Worm (Caenorhabditis elegans) whole organism, L3 larva: ENCODE measurements around the gene C27A7.6.

Experiments used
- R02D3.7 ChIP-seq: fragments of 150-350 bp; optimal IDR thresholded peaks from 2 replicates; lab custom pipeline; 2014; ENCODE audit warnings: missing biosample characterization, missing genetic modification characterization
- ZK546.5 ChIP-seq: sonication (generic microtip); optimal IDR thresholded peaks from 2 replicates; lab custom pipeline; 2017; ENCODE audit warnings: missing biosample characterization, missing genetic modification characterization
- ceh-16 ChIP-seq: sonication (generic microtip); optimal IDR thresholded peaks from 2 replicates; lab custom pipeline; 2017; ENCODE audit warnings: missing biosample characterization, missing genetic modification characterization
- ceh-28 ChIP-seq: fragments of 150-350 bp; optimal IDR thresholded peaks from 2 replicates; lab custom pipeline; 2014; ENCODE audit warnings: missing biosample characterization, missing genetic modification reagents, missing genetic modification characterization
- ceh-82 ChIP-seq: fragments of 150-350 bp; optimal IDR thresholded peaks from 2 replicates; lab custom pipeline; 2014; ENCODE audit warnings: missing biosample characterization, missing genetic modification characterization
- ceh-9 ChIP-seq: sonication (generic microtip); optimal IDR thresholded peaks from 2 replicates; lab custom pipeline; 2018; ENCODE audit warnings: missing biosample characterization, missing genetic modification characterization
- daf-12 ChIP-seq: fragments of 150-350 bp; optimal IDR thresholded peaks from 2 replicates; lab custom pipeline; 2014; ENCODE audit warnings: missing biosample characterization, missing genetic modification reagents, missing genetic modification characterization
- elt-1 ChIP-seq: fragments of 150-350 bp; optimal IDR thresholded peaks from 2 replicates; lab custom pipeline; 2014; ENCODE audit warnings: missing biosample characterization, missing genetic modification characterization
- elt-2 ChIP-seq: sonication (generic microtip); optimal IDR thresholded peaks from 2 replicates; lab custom pipeline; 2016; ENCODE audit warnings: missing genetic modification reagents, mild to moderate bottlenecking, missing genetic modification characterization, missing compliant biosample characterization
- elt-3 ChIP-seq, 3 experiments: fragments of 150-350 bp in 1 of 3; sonication (generic microtip) in 2 of 3; optimal IDR thresholded peaks; 2 replicates in 2 of 3; 4 replicates in 1 of 3; lab custom pipeline; 2014 to 2017; ENCODE audit warnings: missing biosample characterization in 3 of 3, missing genetic modification characterization in 3 of 3
- eor-1 ChIP-seq, 2 experiments: fragments of 150-350 bp; optimal IDR thresholded peaks; 2 replicates each; lab custom pipeline; 2014 to 2018; ENCODE audit warnings: missing biosample characterization in 2 of 2, missing genetic modification characterization in 2 of 2
- fkh-10 ChIP-seq: sonication (generic microtip); optimal IDR thresholded peaks from 2 replicates; lab custom pipeline; 2017; ENCODE audit warnings: missing biosample characterization, missing genetic modification reagents, missing genetic modification characterization
- fkh-2 ChIP-seq: fragments of 150-350 bp; optimal IDR thresholded peaks from 2 replicates; lab custom pipeline; 2014; ENCODE audit warnings: missing biosample characterization, missing genetic modification reagents, missing genetic modification characterization
- hmg-11 ChIP-seq: sonication (generic microtip); optimal IDR thresholded peaks from 2 replicates; lab custom pipeline; 2016; ENCODE audit warnings: missing genetic modification characterization, missing compliant biosample characterization
- lin-15B ChIP-seq: fragments of 150-350 bp; optimal IDR thresholded peaks from 2 replicates; lab custom pipeline; 2014; ENCODE audit warnings: missing biosample characterization, missing genetic modification characterization
- lin-39 ChIP-seq: fragments of 150-350 bp; optimal IDR thresholded peaks from 2 replicates; lab custom pipeline; 2018; ENCODE audit warnings: missing biosample characterization, missing genetic modification reagents, missing genetic modification characterization
- mml-1 ChIP-seq: fragments of 150-350 bp; sonication (generic microtip); optimal IDR thresholded peaks from 3 replicates; lab custom pipeline; 2014; ENCODE audit warnings: missing biosample characterization, missing genetic modification characterization
- nfya-1 ChIP-seq: sonication (generic microtip); optimal IDR thresholded peaks from 2 replicates; lab custom pipeline; 2017; ENCODE audit warnings: missing genetic modification characterization, mild to moderate bottlenecking, missing compliant biosample characterization, antibody characterized with exemption, moderate library complexity; ENCODE audit not compliant: insufficient read depth
- nhr-11 ChIP-seq: fragments of 150-350 bp; optimal IDR thresholded peaks from 2 replicates; lab custom pipeline; 2014; ENCODE audit warnings: missing biosample characterization, missing genetic modification characterization
- nhr-23 ChIP-seq: fragments of 150-350 bp; optimal IDR thresholded peaks from 2 replicates; lab custom pipeline; 2014; ENCODE audit warnings: missing biosample characterization, missing genetic modification reagents, missing genetic modification characterization
- nhr-237 ChIP-seq: fragments of 150-350 bp; optimal IDR thresholded peaks from 2 replicates; lab custom pipeline; 2014; ENCODE audit warnings: missing biosample characterization, missing genetic modification characterization
- nhr-25 ChIP-seq: sonication (generic microtip); optimal IDR thresholded peaks from 2 replicates; lab custom pipeline; 2017; ENCODE audit warnings: missing biosample characterization, missing genetic modification characterization
- nhr-28 ChIP-seq: fragments of 150-350 bp; optimal IDR thresholded peaks from 2 replicates; lab custom pipeline; 2014; ENCODE audit warnings: missing biosample characterization, missing genetic modification characterization
- nhr-43 ChIP-seq: sonication (generic microtip); optimal IDR thresholded peaks from 2 replicates; lab custom pipeline; 2016; ENCODE audit warnings: mild to moderate bottlenecking, missing genetic modification characterization, missing compliant biosample characterization; ENCODE audit not compliant: poor library complexity, severe bottlenecking
- nhr-67 ChIP-seq: fragments of 150-350 bp; optimal IDR thresholded peaks from 2 replicates; lab custom pipeline; 2014; ENCODE audit warnings: missing biosample characterization, missing genetic modification characterization
- nhr-76 ChIP-seq: fragments of 150-350 bp; sonication (generic microtip); optimal IDR thresholded peaks from 5 replicates; lab custom pipeline; 2014; ENCODE audit warnings: missing biosample characterization, missing genetic modification characterization
- pha-4 ChIP-seq: fragments of 150-350 bp; optimal IDR thresholded peaks from 2 replicates; lab custom pipeline; 2014; ENCODE audit warnings: missing biosample characterization, missing genetic modification reagents, missing genetic modification characterization
- pqm-1 ChIP-seq: fragments of 150-350 bp; optimal IDR thresholded peaks from 2 replicates; lab custom pipeline; 2017; ENCODE audit warnings: missing biosample characterization, missing genetic modification characterization, inconsistent platforms
- sea-2 ChIP-seq: fragments of 150-350 bp; sonication (generic microtip); optimal IDR thresholded peaks from 4 replicates; lab custom pipeline; 2014; ENCODE audit warnings: missing biosample characterization, missing genetic modification reagents, missing genetic modification characterization
- skn-1 ChIP-seq: fragments of 150-350 bp; optimal IDR thresholded peaks from 2 replicates; lab custom pipeline; 2014; ENCODE audit warnings: missing biosample characterization, missing genetic modification characterization
- snpc-4 ChIP-seq: fragments of 150-350 bp; optimal IDR thresholded peaks from 2 replicates; lab custom pipeline; 2014; ENCODE audit warnings: missing biosample characterization, missing genetic modification characterization
- tbx-2 ChIP-seq: sonication (generic microtip); optimal IDR thresholded peaks from 2 replicates; lab custom pipeline; 2016; ENCODE audit warnings: mild to moderate bottlenecking, missing genetic modification characterization, missing compliant biosample characterization
- unc-39 ChIP-seq: sonication (generic microtip); optimal IDR thresholded peaks from 4 replicates; lab custom pipeline; 2017; ENCODE audit warnings: missing biosample characterization, missing genetic modification characterization
- unc-62 ChIP-seq: fragments of 150-350 bp; sonication (generic microtip); optimal IDR thresholded peaks from 4 replicates; lab custom pipeline; 2014; ENCODE audit warnings: missing biosample characterization, missing genetic modification reagents, missing genetic modification characterization
- zag-1 ChIP-seq: fragments of 150-350 bp; optimal IDR thresholded peaks from 2 replicates; lab custom pipeline; 2014; ENCODE audit warnings: missing biosample characterization, missing genetic modification characterization
- ztf-11 ChIP-seq: fragments of 150-350 bp; optimal IDR thresholded peaks from 2 replicates; lab custom pipeline; 2014; ENCODE audit warnings: missing biosample characterization, missing genetic modification characterization
- ztf-4 ChIP-seq: fragments of 150-350 bp; optimal IDR thresholded peaks from 2 replicates; lab custom pipeline; 2014; ENCODE audit warnings: missing biosample characterization, missing genetic modification characterization

The C27A7.6 gene

ce11 chrV:12111452-12111851, 19.1 kb downstream of the C27A7.6 start, which contains the start of gene lhpp-1:
TSS of gene lhpp-1 (minus strand) at chrV:12111805.
- TF ChIP-seq tbx-2 (tag; lab: Kevin White, UChicago) (no peak), fkh-10 (GFP tag; lab: Kevin White, UChicago) (no peak), nhr-43 (no peak), elt-2 (no peak), snpc-4 (tag; lab: Kevin White, UChicago) (no peak), ZK546.5 (no peak), pha-4 (peak; percentile 53), ceh-82 (tag; lab: Kevin White, UChicago) (no peak), hmg-11 (no peak), lin-39 (no peak), zag-1 (tag; lab: Kevin White, UChicago) (no peak), nhr-237 (tag; lab: Kevin White, UChicago) (no peak), nhr-67 (tag; lab: Kevin White, UChicago) (no peak), nhr-76 (tag; lab: Kevin White, UChicago) (no peak), unc-62 (GFP tag; lab: Kevin White, UChicago) (no peak), nfya-1 (tag; lab: Kevin White, UChicago) (no peak), sea-2 (no peak), ztf-11 (tag; lab: Kevin White, UChicago) (no peak), ceh-9 (tag; lab: Kevin White, UChicago) (no peak), nhr-23 (peak; percentile 49), ztf-4 (tag; lab: Kevin White, UChicago) (no peak), R02D3.7 (no peak), unc-39 (tag; lab: Kevin White, UChicago) (no peak), nhr-25 (tag; lab: Kevin White, UChicago) (peak; percentile 2), daf-12 (tag; lab: Kevin White, UChicago) (no peak)

DNA sequence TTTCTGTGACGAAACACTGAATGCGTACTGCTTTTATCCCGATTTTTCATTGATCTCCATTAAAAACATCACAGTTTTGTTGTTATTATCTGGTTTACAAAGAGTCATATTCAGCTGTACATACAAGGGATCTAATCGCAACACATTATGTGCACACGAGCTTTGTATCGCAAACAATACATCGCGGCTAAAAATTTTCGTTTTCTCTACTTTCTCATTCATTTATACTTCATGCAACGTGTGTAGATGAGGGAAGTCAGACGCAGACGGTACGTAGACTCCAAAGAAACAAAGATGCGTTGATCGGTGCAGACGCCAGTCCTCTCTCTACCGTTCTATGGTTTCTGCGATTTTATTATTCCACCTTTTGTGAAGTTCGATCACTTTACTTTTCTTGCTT, 23.7 kb downstream of the C27A7.6 start, which contains the start of gene nhr-136:
Gene nhr-136 (plus strand): TSS at position 301 of the 400 bp plus-strand sequence.
- TF ChIP-seq skn-1 (no peak), elt-1 (tag; lab: Kevin White, UChicago) (no peak), daf-12 (tag; lab: Kevin White, UChicago) (no peak), sea-2 (no peak), ceh-28 (tag; lab: Kevin White, UChicago) (no peak), pha-4 (no peak)

DNA sequence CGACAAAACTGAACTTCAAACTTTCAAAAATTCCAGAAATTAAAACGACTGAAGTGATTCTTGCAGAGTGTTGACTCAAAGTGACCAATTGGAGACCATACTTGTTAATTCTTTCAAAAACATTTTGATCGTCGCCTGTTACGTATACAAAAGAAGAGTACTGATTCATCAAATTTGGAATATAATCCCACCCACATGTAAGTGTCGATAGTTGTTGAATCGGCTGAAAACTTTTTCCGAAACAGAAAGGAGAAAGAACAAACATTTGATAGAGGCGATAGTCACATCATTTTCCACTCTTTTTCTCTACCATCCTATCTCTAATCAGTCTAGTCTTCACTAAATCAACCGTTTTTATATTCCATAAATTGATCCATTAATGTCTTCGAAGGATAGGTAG, 26.7 kb downstream of the C27A7.6 start, which contains the start of gene nhr-153:
Gene nhr-153 (plus strand): TSS at position 301 of the 400 bp plus-strand sequence.
- TF ChIP-seq eor-1 (tag; optimal IDR thresholded peaks at IDR 0.05; lab: Kevin White, UChicago) (no peak), R02D3.7 (no peak), mml-1 (tag; lab: Kevin White, UChicago) (no peak), hmg-11 (no peak), nhr-28 (tag; lab: Kevin White, UChicago) (no peak), nhr-76 (tag; lab: Kevin White, UChicago) (no peak), nhr-67 (tag; lab: Kevin White, UChicago) (no peak), lin-15B (tag; lab: Kevin White, UChicago) (no peak), nhr-237 (tag; lab: Kevin White, UChicago) (no peak), nhr-11 (tag; lab: Kevin White, UChicago) (no peak), unc-39 (tag; lab: Kevin White, UChicago) (no peak), elt-2 (peak; percentile 17), ceh-16 (tag; lab: Kevin White, UChicago) (no peak), sea-2 (no peak), pqm-1 (tag; lab: Kevin White, UChicago) (peak; percentile 34), fkh-10 (GFP tag; lab: Kevin White, UChicago) (no peak), elt-3 (tag; optimal IDR thresholded peaks at IDR 0.05; lab: Kevin White, UChicago) (no peak)

ce11 chrV:12100794-12101343, 29.7 kb downstream of the C27A7.6 start, which contains the start of gene nhr-154:
TSS of gene nhr-154 (plus strand) at chrV:12101293.
- peak; percentile 25 for TF ChIP-seq hmg-11
- peak; percentile 25 for TF ChIP-seq pqm-1 (tag; lab: Kevin White, UChicago)
- peak; percentile 42 for TF ChIP-seq ceh-28 (tag; lab: Kevin White, UChicago)
- no peak for TF ChIP-seq sea-2
- TF ChIP-seq elt-2 = peak; percentile 23
- no peak for TF ChIP-seq fkh-2 (tag; lab: Kevin White, UChicago)
- peak; percentile 32 for TF ChIP-seq snpc-4 (tag; lab: Kevin White, UChicago)
- TF ChIP-seq ztf-4 (tag; lab: Kevin White, UChicago) = no peak
- TF ChIP-seq pha-4 = peak; percentile 75
- TF ChIP-seq ceh-16 (tag; lab: Kevin White, UChicago) = no peak
- TF ChIP-seq elt-1 (tag; lab: Kevin White, UChicago) = no peak
- TF ChIP-seq ceh-82 (tag; lab: Kevin White, UChicago) = no peak
- TF ChIP-seq eor-1 (tag; optimal IDR thresholded peaks at IDR 0.05; lab: Kevin White, UChicago) = no peak
- TF ChIP-seq daf-12 (tag; lab: Kevin White, UChicago) = no peak
